Worm (Caenorhabditis elegans) whole organism, L2 larva: ENCODE measurements around the gene rps-30.

Experiments used
- C34F6.9 ChIP-seq: fragments of 150-350 bp; optimal IDR thresholded peaks from 2 replicates; lab custom pipeline; 2014; ENCODE audit warnings: missing biosample characterization, missing genetic modification characterization
- R02D3.7 ChIP-seq: fragments of 150-350 bp; optimal IDR thresholded peaks from 2 replicates; lab custom pipeline; 2014; ENCODE audit warnings: missing biosample characterization, missing genetic modification characterization
- ZK546.5 ChIP-seq: sonication (generic microtip); optimal IDR thresholded peaks from 2 replicates; lab custom pipeline; 2017; ENCODE audit warnings: missing biosample characterization, missing genetic modification characterization
- ama-1 ChIP-seq: fragments of 150-350 bp; optimal IDR thresholded peaks from 2 replicates; lab custom pipeline; 2018; ENCODE audit warnings: inconsistent platforms
- blmp-1 ChIP-seq: sonication (generic microtip); optimal IDR thresholded peaks from 2 replicates; lab custom pipeline; 2017; ENCODE audit warnings: missing genetic modification characterization, mild to moderate bottlenecking, missing compliant biosample characterization, antibody characterized with exemption, moderate library complexity; ENCODE audit not compliant: insufficient read depth
- ceh-16 ChIP-seq: fragments of 150-350 bp; optimal IDR thresholded peaks from 2 replicates; lab custom pipeline; 2014; ENCODE audit warnings: missing biosample characterization, missing genetic modification characterization
- egl-27 ChIP-seq: sonication (generic microtip); optimal IDR thresholded peaks from 3 replicates; lab custom pipeline; 2017; ENCODE audit warnings: missing biosample characterization, missing genetic modification reagents, missing genetic modification characterization
- elt-1 ChIP-seq: fragments of 150-350 bp; optimal IDR thresholded peaks from 2 replicates; lab custom pipeline; 2014; ENCODE audit warnings: missing biosample characterization, missing genetic modification characterization
- elt-3 ChIP-seq: sonication (generic microtip); optimal IDR thresholded peaks from 2 replicates; lab custom pipeline; 2017; ENCODE audit warnings: missing biosample characterization, missing genetic modification characterization
- fos-1 ChIP-seq: fragments of 150-350 bp; optimal IDR thresholded peaks from 2 replicates; lab custom pipeline; 2014; ENCODE audit warnings: missing biosample characterization, missing genetic modification characterization
- gmeb-1 ChIP-seq: fragments of 150-350 bp; optimal IDR thresholded peaks from 2 replicates; lab custom pipeline; 2014; ENCODE audit warnings: missing biosample characterization, missing genetic modification characterization
- lin-11 ChIP-seq: fragments of 150-350 bp; sonication (generic microtip); optimal IDR thresholded peaks from 2 replicates; lab custom pipeline; 2014; ENCODE audit warnings: missing biosample characterization, missing genetic modification characterization, inconsistent platforms, mixed read lengths
- lin-13 ChIP-seq: fragments of 150-350 bp; optimal IDR thresholded peaks from 2 replicates; lab custom pipeline; 2014; ENCODE audit warnings: missing biosample characterization, missing genetic modification reagents, missing genetic modification characterization
- lin-39 ChIP-seq: fragments of 150-350 bp; optimal IDR thresholded peaks from 2 replicates; lab custom pipeline; 2014; ENCODE audit warnings: missing biosample characterization, missing genetic modification reagents, missing genetic modification characterization
- mab-5 ChIP-seq: fragments of 150-350 bp; optimal IDR thresholded peaks from 2 replicates; lab custom pipeline; 2014; ENCODE audit warnings: missing biosample characterization, missing genetic modification characterization
- mbf-1 ChIP-seq: sonication (generic microtip); optimal IDR thresholded peaks from 2 replicates; lab custom pipeline; 2017; ENCODE audit warnings: missing biosample characterization, missing genetic modification characterization
- mdl-1 ChIP-seq, 2 experiments: fragments of 150-350 bp in 1 of 2; sonication (generic microtip) in 1 of 2; optimal IDR thresholded peaks; 2 replicates each; lab custom pipeline; 2017; ENCODE audit warnings: missing biosample characterization in 2 of 2, missing genetic modification characterization in 2 of 2
- nhr-10 ChIP-seq: sonication (generic microtip); optimal IDR thresholded peaks from 2 replicates; lab custom pipeline; 2017; ENCODE audit warnings: missing biosample characterization, missing genetic modification characterization
- nhr-129 ChIP-seq: fragments of 150-350 bp; optimal IDR thresholded peaks from 2 replicates; lab custom pipeline; 2014; ENCODE audit warnings: missing biosample characterization, missing genetic modification characterization
- nhr-21 ChIP-seq: fragments of 150-350 bp; optimal IDR thresholded peaks from 2 replicates; lab custom pipeline; 2014; ENCODE audit warnings: missing biosample characterization, missing genetic modification characterization
- nhr-23 ChIP-seq: fragments of 150-350 bp; optimal IDR thresholded peaks from 2 replicates; lab custom pipeline; 2014; ENCODE audit warnings: missing biosample characterization, missing genetic modification reagents, missing genetic modification characterization
- nhr-25 ChIP-seq: fragments of 150-350 bp; sonication (generic microtip); optimal IDR thresholded peaks from 3 replicates; lab custom pipeline; 2014; ENCODE audit warnings: missing biosample characterization, missing genetic modification characterization
- nhr-6 ChIP-seq: fragments of 150-350 bp; optimal IDR thresholded peaks from 2 replicates; lab custom pipeline; 2014; ENCODE audit warnings: missing biosample characterization, missing genetic modification characterization
- nhr-77 ChIP-seq: fragments of 150-350 bp; optimal IDR thresholded peaks from 2 replicates; lab custom pipeline; 2014; ENCODE audit warnings: missing biosample characterization, missing genetic modification characterization
- sem-4 ChIP-seq: fragments of 150-350 bp; optimal IDR thresholded peaks from 2 replicates; lab custom pipeline; 2014; ENCODE audit warnings: missing biosample characterization, missing genetic modification reagents, missing genetic modification characterization
- skn-1 ChIP-seq: sonication (generic microtip); optimal IDR thresholded peaks from 2 replicates; lab custom pipeline; 2017; ENCODE audit warnings: missing biosample characterization, missing genetic modification characterization
- sma-3 ChIP-seq: sonication (generic microtip); optimal IDR thresholded peaks from 2 replicates; lab custom pipeline; 2016; ENCODE audit warnings: missing genetic modification reagents, missing genetic modification characterization, missing compliant biosample characterization
- sma-9 ChIP-seq, 2 experiments: fragments of 150-350 bp in 1 of 2; sonication (generic microtip) in 1 of 2; optimal IDR thresholded peaks; 2 replicates each; lab custom pipeline; 2014 to 2016; ENCODE audit warnings: missing genetic modification characterization in 2 of 2, mild to moderate bottlenecking in 1 of 2, missing biosample characterization in 1 of 2, missing compliant biosample characterization in 1 of 2, missing genetic modification reagents in 1 of 2, moderate library complexity in 1 of 2
- snpc-4 ChIP-seq: fragments of 150-350 bp; optimal IDR thresholded peaks from 2 replicates; lab custom pipeline; 2014; ENCODE audit warnings: missing biosample characterization, missing genetic modification characterization
- unc-39 ChIP-seq: fragments of 150-350 bp; optimal IDR thresholded peaks from 2 replicates; lab custom pipeline; 2014; ENCODE audit warnings: missing biosample characterization, missing genetic modification characterization
- unc-55 ChIP-seq: fragments of 150-350 bp; sonication (generic microtip); optimal IDR thresholded peaks from 3 replicates; lab custom pipeline; 2014; ENCODE audit warnings: missing biosample characterization, missing genetic modification reagents, missing genetic modification characterization
- zag-1 ChIP-seq: fragments of 150-350 bp; optimal IDR thresholded peaks from 2 replicates; lab custom pipeline; 2014; ENCODE audit warnings: missing biosample characterization, missing genetic modification characterization
- ztf-11 ChIP-seq: sonication (generic microtip); optimal IDR thresholded peaks from 2 replicates; lab custom pipeline; 2017; ENCODE audit warnings: missing biosample characterization, missing genetic modification characterization
- ztf-4 ChIP-seq: fragments of 150-350 bp; optimal IDR thresholded peaks from 2 replicates; lab custom pipeline; 2014; ENCODE audit warnings: missing biosample characterization, missing genetic modification characterization

The rps-30 gene

DNA sequence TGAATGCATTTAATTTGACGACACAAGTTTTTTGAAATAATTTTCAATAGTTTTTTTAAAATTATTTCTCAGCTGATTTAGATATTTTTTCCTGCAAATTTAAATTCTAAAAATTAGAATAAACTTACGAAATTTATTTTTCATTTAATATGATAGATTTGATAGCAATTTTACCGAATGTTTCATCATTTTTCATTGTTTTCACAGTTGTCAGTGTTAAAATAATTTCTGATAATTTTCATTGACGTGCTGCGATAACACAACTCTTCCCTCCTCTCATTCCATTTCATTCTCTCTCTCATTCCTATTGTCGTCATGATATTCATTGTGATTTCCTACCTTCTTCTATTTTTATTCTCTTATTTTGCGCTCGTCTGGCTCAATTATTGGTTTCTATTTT is 16.2 kb upstream of the rps-30 start, which contains the start of gene hint-3:
TSS of gene hint-3 (plus strand) at position 301 of the 400 bp plus-strand sequence.
- TF ChIP-seq fos-1 (peak; percentile 34), C34F6.9 (no peak)
- TF ChIP-seq, all 48 proteins: peak for 1

ce11 chrV:7761906-7762305 is 14.5 kb upstream of the rps-30 start:
- TF ChIP-seq lin-39 (no peak), nhr-10 (tag; lab: Kevin White, UChicago) (no peak), ama-1 (lab: Kevin White, UChicago) (no peak), ZK546.5 (tag; lab: Kevin White, UChicago) (no peak), nhr-23 (no peak), mbf-1 (no peak), fos-1 (no peak), nhr-6 (tag; lab: Kevin White, UChicago) (no peak), ztf-4 (tag; lab: Kevin White, UChicago) (no peak), unc-55 (GFP tag; lab: Kevin White, UChicago) (no peak), zag-1 (tag; lab: Kevin White, UChicago) (no peak), lin-11 (tag; lab: Kevin White, UChicago) (no peak), nhr-25 (tag; lab: Kevin White, UChicago) (no peak), ztf-11 (tag; lab: Kevin White, UChicago) (no peak), C34F6.9 (no peak), sma-9 (GFP tag; optimal IDR thresholded peaks at IDR 0.05; lab: Kevin White, UChicago) (no peak), sma-9 (tag; optimal IDR thresholded peaks at IDR 0.05; lab: Kevin White, UChicago) (no peak), gmeb-1 (tag; lab: Kevin White, UChicago) (no peak)

DNA sequence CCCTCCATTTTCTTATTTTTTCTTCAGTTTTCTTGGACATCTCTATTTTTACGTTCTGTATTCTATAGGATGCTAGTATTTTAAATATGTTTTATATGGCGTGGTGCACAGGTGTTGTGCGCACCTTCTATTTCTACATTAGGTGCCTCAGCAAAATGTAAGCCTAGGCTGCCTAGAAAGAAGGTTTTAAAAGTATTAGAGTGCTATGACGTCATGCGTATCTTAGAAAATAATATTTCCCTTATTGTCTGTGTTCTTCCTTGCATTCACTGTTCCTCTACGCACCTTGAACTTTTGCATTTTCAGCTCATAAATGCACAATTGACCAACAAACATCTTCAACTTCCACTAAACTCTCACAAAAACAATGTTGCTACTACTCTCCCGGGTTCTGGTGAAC is 5.4 kb upstream of the rps-30 start, which contains the start of gene frpr-3:
TSS of gene frpr-3 (plus strand) at position 301 of the 400 bp plus-strand sequence.
- TF ChIP-seq mab-5 (tag; lab: Kevin White, UChicago) (no peak), nhr-129 (tag; lab: Kevin White, UChicago) (no peak), blmp-1 (tag; lab: Kevin White, UChicago) (no peak), sem-4 (tag; lab: Kevin White, UChicago) (no peak), snpc-4 (no peak)

- no peak for TF ChIP-seq snpc-4
- TF ChIP-seq nhr-77 (tag; lab: Kevin White, UChicago), result no peak
- TF ChIP-seq unc-39 (tag; lab: Kevin White, UChicago), result no peak
- TF ChIP-seq nhr-23, result no peak
- TF ChIP-seq elt-1 (tag; lab: Kevin White, UChicago), result no peak
- TF ChIP-seq unc-55 (GFP tag; lab: Kevin White, UChicago), result no peak
- TF ChIP-seq mdl-1 (tag; optimal IDR thresholded peaks at IDR 0.05; lab: Kevin White, UChicago), result no peak
- no peak for TF ChIP-seq elt-3 (tag; lab: Kevin White, UChicago)
- TF ChIP-seq egl-27, result no peak
- no peak for TF ChIP-seq sma-3 (GFP tag; lab: Kevin White, UChicago)
- no peak for TF ChIP-seq R02D3.7
Measured at ce11 chrV:7773647-7774046, 2.7 kb upstream of the rps-30 start.

DNA sequence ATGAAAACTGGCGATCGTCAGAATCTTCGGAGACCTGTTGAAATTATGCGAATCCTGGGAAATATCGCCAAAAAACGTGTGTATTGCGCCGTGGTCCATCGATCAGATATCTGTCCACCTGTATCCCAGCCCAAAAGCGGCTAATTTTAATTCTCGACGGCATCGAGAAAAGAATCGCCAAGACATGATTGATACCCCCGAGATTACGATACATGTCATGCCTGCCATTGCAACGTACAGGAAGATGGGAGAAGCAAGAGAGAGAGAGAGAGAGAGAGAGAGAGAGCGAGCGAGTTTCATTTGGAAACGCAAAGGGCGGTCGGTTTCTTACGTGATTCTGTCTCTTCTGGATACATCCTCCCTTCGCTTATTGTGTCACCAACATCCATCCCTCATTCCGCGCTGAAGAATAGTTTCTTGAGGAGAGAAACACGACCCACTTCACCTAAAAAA is 2.2 kb upstream of the rps-30 start, which contains the start of gene grl-10:
TSS of gene grl-10 (plus strand) at position 403 of the 453 bp plus-strand sequence.
- TF ChIP-seq nhr-21 (tag; lab: Kevin White, UChicago) (peak; percentile 78), nhr-77 (tag; lab: Kevin White, UChicago) (no peak)

- TF ChIP-seq mbf-1, result no peak
- TF ChIP-seq ceh-16 (tag; lab: Kevin White, UChicago), result no peak
- TF ChIP-seq lin-13 (GFP tag; lab: Kevin White, UChicago), result no peak
- TF ChIP-seq mab-5 (tag; lab: Kevin White, UChicago), result no peak
- TF ChIP-seq skn-1 (tag; lab: Kevin White, UChicago), result no peak
- TF ChIP-seq, all 48 proteins: peak for 0
Measured at ce11 chrV:7775226-7775625, 1.2 kb upstream of the rps-30 start.
